Fruit fly (Drosophila melanogaster) whole organism, embryonic: ENCODE data around the gene RluA-1.
A peak's percentile ranks its signal among the peaks of the same experiment; 100 is the strongest.

ENCODE experiments used
- Bgb ChIP-seq: fragments of 200-800 bp; sonication (Bioruptor generic); IDR thresholded peaks from 2 replicates; pipeline ENCODE4 v1.3.6; 2022; ENCODE audit warnings: missing biosample characterization, missing genetic modification characterization; ENCODE audit not compliant: partially characterized antibody
- CG10274 ChIP-seq: fragments of 200-800 bp; sonication (Bioruptor generic); optimal IDR thresholded peaks from 3 replicates; lab custom pipeline; 2017; ENCODE audit warnings: missing biosample characterization, mild to moderate bottlenecking, missing genetic modification characterization
- CG10366 ChIP-seq: fragments of 200-800 bp; sonication (Bioruptor generic); IDR thresholded peaks from 2 replicates; pipeline ENCODE4 v1.3.6; 2022; ENCODE audit warnings: missing biosample characterization, missing genetic modification characterization
- CG10431 ChIP-seq: fragments of 200-800 bp; sonication (Bioruptor generic); optimal IDR thresholded peaks from 3 replicates; lab custom pipeline; 2018; ENCODE audit warnings: missing biosample characterization, mild to moderate bottlenecking, missing genetic modification characterization
- CG12219 ChIP-seq: fragments of 200-800 bp; sonication (Bioruptor generic); optimal IDR thresholded peaks from 3 replicates; lab custom pipeline; 2018; ENCODE audit warnings: missing biosample characterization, mild to moderate bottlenecking, missing genetic modification characterization
- CG12769 ChIP-seq: fragments of 200-800 bp; sonication (Bioruptor generic); optimal IDR thresholded peaks from 2 replicates; lab custom pipeline; 2019; ENCODE audit warnings: missing biosample characterization, mild to moderate bottlenecking, missing genetic modification characterization, moderate library complexity
- CG13296 ChIP-seq: fragments of 200-800 bp; sonication (Bioruptor generic); optimal IDR thresholded peaks from 3 replicates; lab custom pipeline; 2018; ENCODE audit warnings: missing biosample characterization, mild to moderate bottlenecking, missing genetic modification characterization
- CG13624 ChIP-seq: fragments of 200-800 bp; sonication (Bioruptor generic); optimal IDR thresholded peaks from 2 replicates; lab custom pipeline; 2016; ENCODE audit warnings: missing biosample characterization, missing genetic modification characterization
- CG15479 ChIP-seq: fragments of 200-800 bp; sonication (Bioruptor generic); optimal IDR thresholded peaks from 3 replicates; lab custom pipeline; 2019; ENCODE audit warnings: missing biosample characterization, mild to moderate bottlenecking, missing genetic modification characterization, moderate library complexity
- CG15514 ChIP-seq: fragments of 200-800 bp; sonication (Bioruptor generic); optimal IDR thresholded peaks from 3 replicates; lab custom pipeline; 2017; ENCODE audit warnings: missing biosample characterization, missing genetic modification characterization, mild to moderate bottlenecking, moderate library complexity, missing genetic modification reagents
- CG1602 ChIP-seq: fragments of 200-800 bp; sonication (Bioruptor generic); optimal IDR thresholded peaks from 3 replicates; lab custom pipeline; 2016; ENCODE audit warnings: missing biosample characterization, missing genetic modification characterization
- CG2116 ChIP-seq: fragments of 200-800 bp; sonication (Bioruptor generic); optimal IDR thresholded peaks from 3 replicates; lab custom pipeline; 2018; ENCODE audit warnings: missing biosample characterization, mild to moderate bottlenecking, missing genetic modification characterization
- CG2875 ChIP-seq: fragments of 200-800 bp; sonication (Bioruptor generic); optimal IDR thresholded peaks from 2 replicates; lab custom pipeline; 2017; ENCODE audit warnings: missing biosample characterization, mild to moderate bottlenecking, missing genetic modification characterization, missing genetic modification reagents
- CG32772 ChIP-seq: fragments of 200-800 bp; sonication (Bioruptor generic); IDR thresholded peaks from 2 replicates; pipeline ENCODE4 v1.3.6; 2022; ENCODE audit warnings: missing biosample characterization, missing genetic modification characterization
- CG3838 ChIP-seq: fragments of 200-800 bp; sonication (Bioruptor generic); optimal IDR thresholded peaks from 3 replicates; lab custom pipeline; 2016; ENCODE audit warnings: missing biosample characterization, missing genetic modification characterization
- CG5953 ChIP-seq: fragments of 200-800 bp; sonication (Bioruptor generic); IDR thresholded peaks from 2 replicates; pipeline ENCODE4 v1.3.6; 2022; ENCODE audit warnings: missing biosample characterization, missing genetic modification characterization
- CG6791 ChIP-seq: fragments of 200-800 bp; sonication (Bioruptor generic); IDR thresholded peaks from 3 replicates; pipeline ENCODE4 v1.3.6; 2022; ENCODE audit warnings: missing biosample characterization, missing genetic modification characterization; ENCODE audit not compliant: partially characterized antibody
- CG7372 ChIP-seq: fragments of 200-800 bp; sonication (Bioruptor generic); IDR thresholded peaks from 2 replicates; pipeline ENCODE4 v1.3.6; 2022; ENCODE audit warnings: missing biosample characterization, missing genetic modification characterization
- CG9727 ChIP-seq: fragments of 200-800 bp; sonication (Bioruptor generic); optimal IDR thresholded peaks from 3 replicates; lab custom pipeline; 2017; ENCODE audit warnings: missing biosample characterization, mild to moderate bottlenecking, missing genetic modification characterization
- CG9817 ChIP-seq: fragments of 200-800 bp; sonication (Bioruptor generic); optimal IDR thresholded peaks from 2 replicates; lab custom pipeline; 2018; ENCODE audit warnings: missing biosample characterization, mild to moderate bottlenecking, missing genetic modification characterization, moderate library complexity
- CG9876 ChIP-seq: fragments of 200-800 bp; sonication (Bioruptor generic); optimal IDR thresholded peaks from 2 replicates; lab custom pipeline; 2016; ENCODE audit warnings: missing biosample characterization, missing genetic modification characterization
- D ChIP-seq, 2 experiments: fragments of 200-800 bp in 1 of 2; fragments of >200 bp in 1 of 2; sonication (Bioruptor generic) in 1 of 2; optimal IDR thresholded peaks; 2 replicates in 1 of 2; 3 replicates in 1 of 2; lab custom pipeline; 2017; ENCODE audit warnings: mild to moderate bottlenecking in 1 of 2, missing biosample characterization in 1 of 2, missing genetic modification characterization in 1 of 2, missing genetic modification reagents in 1 of 2
- Doc2 ChIP-seq: fragments of 200-800 bp; sonication (Bioruptor generic); IDR thresholded peaks from 2 replicates; pipeline ENCODE4 v1.3.6; 2022; ENCODE audit warnings: missing biosample characterization, missing genetic modification characterization
- Fer1 ChIP-seq: fragments of 200-800 bp; sonication (Bioruptor generic); optimal IDR thresholded peaks from 2 replicates; lab custom pipeline; 2017; ENCODE audit warnings: missing biosample characterization, mild to moderate bottlenecking, missing genetic modification characterization
- HHEX ChIP-seq: fragments of 200-800 bp; sonication (Bioruptor generic); optimal IDR thresholded peaks from 3 replicates; lab custom pipeline; 2017; ENCODE audit warnings: missing biosample characterization, mild to moderate bottlenecking, missing genetic modification characterization, missing genetic modification reagents
- Jarid2 ChIP-seq: fragments of 200-800 bp; sonication (Bioruptor generic); optimal IDR thresholded peaks from 3 replicates; lab custom pipeline; 2017; ENCODE audit warnings: mild to moderate bottlenecking, missing biosample characterization, missing genetic modification reagents, missing genetic modification characterization
- Mes4 ChIP-seq: fragments of 200-800 bp; sonication (Bioruptor generic); optimal IDR thresholded peaks from 2 replicates; lab custom pipeline; 2016; ENCODE audit warnings: missing biosample characterization, missing genetic modification characterization
- Oaz ChIP-seq: fragments of 200-800 bp; sonication (Bioruptor generic); IDR thresholded peaks from 2 replicates; pipeline ENCODE4 v1.3.6; 2022; ENCODE audit warnings: missing biosample characterization, missing genetic modification characterization
- Sox102F ChIP-seq: fragments of 200-800 bp; sonication (Bioruptor generic); optimal IDR thresholded peaks from 2 replicates; lab custom pipeline; 2018; ENCODE audit warnings: missing biosample characterization, mild to moderate bottlenecking, missing genetic modification characterization, moderate library complexity
- Sry-δ ChIP-seq: fragments of 200-800 bp; sonication (Bioruptor generic); optimal IDR thresholded peaks from 2 replicates; lab custom pipeline; 2016; ENCODE audit warnings: missing biosample characterization, missing genetic modification characterization
- Tbp ChIP-seq: fragments of >200 bp; optimal IDR thresholded peaks from 2 replicates; lab custom pipeline; 2018; ENCODE audit warnings: missing biosample characterization, missing genetic modification characterization
- az2 ChIP-seq: fragments of 200-800 bp; sonication (Bioruptor generic); optimal IDR thresholded peaks from 3 replicates; lab custom pipeline; 2016; ENCODE audit warnings: missing biosample characterization, missing genetic modification characterization
- bab2 ChIP-seq: fragments of 200-800 bp; sonication (Bioruptor generic); optimal IDR thresholded peaks from 2 replicates; lab custom pipeline; 2016; ENCODE audit warnings: missing biosample characterization, missing genetic modification characterization
- chm ChIP-seq: fragments of 200-800 bp; sonication (Bioruptor generic); IDR thresholded peaks from 2 replicates; pipeline ENCODE4 v1.3.6; 2022; ENCODE audit warnings: missing biosample characterization, missing genetic modification characterization
- dimm ChIP-seq: fragments of 200-800 bp; sonication (Bioruptor generic); IDR thresholded peaks from 2 replicates; pipeline ENCODE4 v1.3.6; 2022; ENCODE audit warnings: missing biosample characterization, missing genetic modification characterization
- dysf ChIP-seq: fragments of 200-800 bp; sonication (Bioruptor generic); IDR thresholded peaks from 3 replicates; pipeline ENCODE4 v1.3.6; 2022; ENCODE audit warnings: missing biosample characterization, missing genetic modification characterization
- emc ChIP-seq: fragments of 200-800 bp; sonication (Bioruptor generic); optimal IDR thresholded peaks from 2 replicates; lab custom pipeline; 2016; ENCODE audit warnings: missing biosample characterization, missing genetic modification characterization
- fru ChIP-seq: fragments of >200 bp; optimal IDR thresholded peaks from 2 replicates; lab custom pipeline; 2017
- fu2 ChIP-seq: fragments of 200-800 bp; sonication (Bioruptor generic); optimal IDR thresholded peaks from 2 replicates; lab custom pipeline; 2016; ENCODE audit warnings: missing biosample characterization, missing genetic modification characterization
- gro ChIP-seq: fragments of 200-800 bp; sonication (Bioruptor generic); optimal IDR thresholded peaks from 2 replicates; lab custom pipeline; 2016; ENCODE audit warnings: missing biosample characterization, missing genetic modification characterization
- insv ChIP-seq, 2 experiments: fragments of 200-800 bp; sonication (Bioruptor generic); optimal IDR thresholded peaks; 3 replicates each; lab custom pipeline; 2016 to 2018; ENCODE audit warnings: missing biosample characterization in 2 of 2, missing genetic modification characterization in 2 of 2
- knrl ChIP-seq: fragments of 200-800 bp; sonication (Bioruptor generic); IDR thresholded peaks from 3 replicates; pipeline ENCODE4 v1.3.6; 2022; ENCODE audit warnings: missing biosample characterization, missing genetic modification characterization; ENCODE audit not compliant: partially characterized antibody
- pho ChIP-seq: fragments of 200-800 bp; sonication (Bioruptor generic); optimal IDR thresholded peaks from 2 replicates; lab custom pipeline; 2016; ENCODE audit warnings: missing biosample characterization, missing genetic modification characterization
- repo ChIP-seq: fragments of 200-800 bp; sonication (Bioruptor generic); optimal IDR thresholded peaks from 2 replicates; lab custom pipeline; 2016; ENCODE audit warnings: missing biosample characterization, missing genetic modification characterization
- rib ChIP-seq: fragments of 200-800 bp; sonication (Bioruptor generic); IDR thresholded peaks from 2 replicates; pipeline ENCODE4 v1.3.6; 2022; ENCODE audit warnings: missing biosample characterization, missing genetic modification characterization
- sens ChIP-seq: fragments of 200-800 bp; sonication (Bioruptor generic); peaks from one replicate; lab custom pipeline; 2016; ENCODE audit warnings: missing biosample characterization, missing genetic modification characterization
- slbo ChIP-seq: fragments of 200-800 bp; sonication (Bioruptor generic); IDR thresholded peaks from 2 replicates; pipeline ENCODE4 v1.3.6; 2022; ENCODE audit warnings: missing biosample characterization, missing genetic modification characterization
- sna ChIP-seq: fragments of 200-800 bp; sonication (Bioruptor generic); IDR thresholded peaks from 2 replicates; pipeline ENCODE4 v1.3.6; 2022; ENCODE audit warnings: missing biosample characterization, missing genetic modification characterization; ENCODE audit not compliant: partially characterized antibody
- stc ChIP-seq: fragments of 200-800 bp; sonication (Bioruptor generic); IDR thresholded peaks from 2 replicates; pipeline ENCODE4 v1.3.6; 2022; ENCODE audit warnings: missing biosample characterization, missing genetic modification characterization
- vfl ChIP-seq: fragments of 200-800 bp; sonication (Bioruptor generic); optimal IDR thresholded peaks from 2 replicates; lab custom pipeline; 2016; ENCODE audit warnings: missing biosample characterization, missing genetic modification characterization
- vnd ChIP-seq: fragments of 200-800 bp; sonication (Bioruptor generic); IDR thresholded peaks from 3 replicates; pipeline ENCODE4 v1.3.6; 2022; ENCODE audit warnings: missing biosample characterization, missing genetic modification characterization; ENCODE audit not compliant: partially characterized antibody

The RluA-1 gene

DNA sequence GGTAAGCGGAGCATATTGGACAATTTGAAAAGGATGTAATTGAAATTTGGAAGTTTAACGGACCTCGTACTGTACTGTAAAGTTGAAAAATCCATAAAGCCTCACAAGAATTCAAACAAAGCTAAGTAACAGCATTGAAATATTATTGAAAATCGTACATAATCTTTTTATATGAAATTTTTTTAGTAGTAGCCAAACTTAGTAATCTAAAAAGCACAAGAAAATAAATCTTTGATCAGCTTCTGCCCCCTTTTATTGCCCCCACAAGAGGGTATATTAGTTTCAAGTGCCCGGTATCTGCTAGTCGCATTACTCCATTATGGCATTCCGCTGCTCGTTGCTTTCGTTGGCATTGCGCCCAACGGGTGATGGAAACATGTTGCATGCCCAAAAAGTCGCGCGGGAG lies 7.3 kb downstream of the RluA-1 start (continued):
- TF ChIP-seq CG13624 (peak; percentile 52), stc (GFP tag; lab: Robert Waterston, UW) (no peak; the same call in none of the 2 replicates), vnd (GFP tag; lab: Robert Waterston, UW) (no peak), CG7372 (GFP tag; lab: Robert Waterston, UW) (no peak), Jarid2 (GFP tag; lab: Kevin White, UChicago) (peak; percentile 43), bab2 (GFP tag; lab: Kevin White, UChicago) (peak; percentile 27), insv (GFP tag; optimal IDR thresholded peaks at IDR 0.05; lab: Kevin White, UChicago) (no peak), CG10366 (peak; percentile 32; the same call in 1 of the 2 replicates), repo (GFP tag; lab: Kevin White, UChicago) (no peak), CG3838 (no peak), Doc2 (GFP tag; lab: Robert Waterston, UW) (no peak), pho (GFP tag; lab: Kevin White, UChicago) (no peak), Fer1 (GFP tag; lab: Kevin White, UChicago) (no peak), Sox102F (peak; percentile 66), CG15479 (GFP tag; lab: Kevin White, UChicago) (no peak), fu2 (GFP tag; lab: Kevin White, UChicago) (no peak), rib (GFP tag; lab: Robert Waterston, UW) (no peak), fru (lab: Kevin White, UChicago) (no peak), dimm (GFP tag; lab: Robert Waterston, UW) (no peak), dysf (GFP tag; lab: Robert Waterston, UW) (peak; percentile 76), CG6791 (GFP tag; lab: Robert Waterston, UW) (no peak), CG10431 (no peak), D (optimal IDR thresholded peaks at IDR 0.05; lab: Kevin White, UChicago) (no peak), D (GFP tag; optimal IDR thresholded peaks at IDR 0.05; lab: Kevin White, UChicago) (peak; percentile 78), gro (GFP tag; lab: Kevin White, UChicago) (no peak), CG5953 (GFP tag; lab: Robert Waterston, UW) (no peak), CG9876 (GFP tag; lab: Kevin White, UChicago) (no peak), Bgb (GFP tag; lab: Robert Waterston, UW) (no peak), CG2875 (peak; percentile 60), CG9727 (GFP tag; lab: Kevin White, UChicago) (peak; percentile 72), CG9817 (tag; lab: Kevin White, UChicago) (peak; percentile 10), Sry-δ (GFP tag; lab: Kevin White, UChicago) (peak; percentile 15), CG15514 (GFP tag; lab: Kevin White, UChicago) (peak; percentile 36), slbo (GFP tag; lab: Robert Waterston, UW) (no peak; the same call in 1 of the 2 replicates), az2 (GFP tag; lab: Kevin White, UChicago) (peak; percentile 60), knrl (GFP tag; lab: Robert Waterston, UW) (no peak), CG10274 (GFP tag; lab: Kevin White, UChicago) (peak; percentile 28), emc (GFP tag; lab: Kevin White, UChicago) (no peak), Oaz (GFP tag; lab: Robert Waterston, UW) (peak; percentile 31; the same call in 1 of the 2 replicates), CG12219 (GFP tag; lab: Kevin White, UChicago) (no peak), sens (GFP tag; lab: Kevin White, UChicago) (peak; percentile 93), CG13296 (GFP tag; lab: Kevin White, UChicago) (no peak), CG32772 (GFP tag; lab: Robert Waterston, UW) (no peak; the same call in 1 of the 2 replicates), Tbp (GFP tag; lab: Kevin White, UChicago) (no peak), Mes4 (GFP tag; lab: Kevin White, UChicago) (peak; percentile 28), HHEX (GFP tag; lab: Kevin White, UChicago) (peak; percentile 53), vfl (GFP tag; lab: Kevin White, UChicago) (no peak), CG2116 (peak; percentile 21), chm (no peak), CG12769 (tag; lab: Kevin White, UChicago) (no peak), sna (GFP tag; lab: Robert Waterston, UW) (no peak), CG1602 (peak; percentile 61)
